Fruit fly (Drosophila melanogaster) whole organism, embryonic: ENCODE results near the gene CG5850.
A peak's percentile ranks its signal among the peaks of the same experiment; 100 is the strongest.

Experiments
- Aef1 ChIP-seq: fragments of 200-800 bp; sonication (Bioruptor generic); IDR thresholded peaks from 3 replicates; pipeline ENCODE4 v1.3.6; 2022; ENCODE audit warnings: missing biosample characterization, missing genetic modification characterization
- Antp ChIP-seq: fragments of 200-800 bp; sonication (Bioruptor generic); optimal IDR thresholded peaks from 3 replicates; lab custom pipeline; 2016; ENCODE audit warnings: missing biosample characterization, missing genetic modification characterization
- CG11247 ChIP-seq: fragments of 200-800 bp; sonication (Bioruptor generic); IDR thresholded peaks from 2 replicates; pipeline ENCODE4 v1.3.6; 2022; ENCODE audit warnings: missing biosample characterization, missing genetic modification characterization
- CG12659 ChIP-seq: fragments of 200-800 bp; sonication (Bioruptor generic); optimal IDR thresholded peaks from 3 replicates; lab custom pipeline; 2017; ENCODE audit warnings: mild to moderate bottlenecking, missing biosample characterization, missing genetic modification reagents, missing genetic modification characterization
- CG15479 ChIP-seq: fragments of 200-800 bp; sonication (Bioruptor generic); optimal IDR thresholded peaks from 3 replicates; lab custom pipeline; 2019; ENCODE audit warnings: missing biosample characterization, mild to moderate bottlenecking, missing genetic modification characterization, moderate library complexity
- CG16815 ChIP-seq: fragments of 200-800 bp; sonication (Bioruptor generic); optimal IDR thresholded peaks from 3 replicates; lab custom pipeline; 2017; ENCODE audit warnings: missing biosample characterization, mild to moderate bottlenecking, missing genetic modification characterization
- CG16863 ChIP-seq: fragments of 200-800 bp; sonication (Bioruptor generic); optimal IDR thresholded peaks from 3 replicates; lab custom pipeline; 2016; ENCODE audit warnings: missing biosample characterization, missing genetic modification characterization
- CG17359 ChIP-seq: fragments of 200-800 bp; sonication (Bioruptor generic); optimal IDR thresholded peaks from 3 replicates; lab custom pipeline; 2018; ENCODE audit warnings: missing biosample characterization, mild to moderate bottlenecking, missing genetic modification characterization, moderate library complexity
- CG2202 ChIP-seq: fragments of 200-800 bp; sonication (Bioruptor generic); optimal IDR thresholded peaks from 2 replicates; lab custom pipeline; 2018; ENCODE audit warnings: missing biosample characterization, mild to moderate bottlenecking, missing genetic modification characterization
- CG31365 ChIP-seq: fragments of 200-800 bp; sonication (Bioruptor generic); optimal IDR thresholded peaks from 2 replicates; lab custom pipeline; 2018; ENCODE audit warnings: missing biosample characterization, mild to moderate bottlenecking, missing genetic modification characterization
- CG3281 ChIP-seq: fragments of 200-800 bp; sonication (Bioruptor generic); optimal IDR thresholded peaks from 3 replicates; lab custom pipeline; 2017; ENCODE audit warnings: missing biosample characterization, mild to moderate bottlenecking, missing genetic modification characterization
- CG3838 ChIP-seq: fragments of 200-800 bp; sonication (Bioruptor generic); optimal IDR thresholded peaks from 3 replicates; lab custom pipeline; 2016; ENCODE audit warnings: missing biosample characterization, missing genetic modification characterization
- CG4424 ChIP-seq: fragments of 200-800 bp; sonication (Bioruptor generic); optimal IDR thresholded peaks from 3 replicates; lab custom pipeline; 2016; ENCODE audit warnings: missing biosample characterization, missing genetic modification characterization
- CG6654 ChIP-seq: fragments of 200-800 bp; sonication (Bioruptor generic); optimal IDR thresholded peaks from 2 replicates; lab custom pipeline; 2017; ENCODE audit warnings: missing biosample characterization, mild to moderate bottlenecking, missing genetic modification characterization
- CG7928 ChIP-seq: fragments of 200-800 bp; sonication (Bioruptor generic); optimal IDR thresholded peaks from 2 replicates; lab custom pipeline; 2017; ENCODE audit warnings: missing biosample characterization, mild to moderate bottlenecking, missing genetic modification characterization
- CG9437 ChIP-seq: fragments of 200-800 bp; sonication (Bioruptor generic); optimal IDR thresholded peaks from 2 replicates; lab custom pipeline; 2018; ENCODE audit warnings: missing biosample characterization, mild to moderate bottlenecking, missing genetic modification characterization
- CG9817 ChIP-seq: fragments of 200-800 bp; sonication (Bioruptor generic); optimal IDR thresholded peaks from 2 replicates; lab custom pipeline; 2018; ENCODE audit warnings: missing biosample characterization, mild to moderate bottlenecking, missing genetic modification characterization, moderate library complexity
- D19A ChIP-seq: fragments of 200-800 bp; optimal IDR thresholded peaks from 3 replicates; lab custom pipeline; 2019; ENCODE audit warnings: missing biosample characterization, mild to moderate bottlenecking, missing genetic modification characterization, moderate library complexity
- Dip3 ChIP-seq: fragments of 200-800 bp; sonication (Bioruptor generic); optimal IDR thresholded peaks from 3 replicates; lab custom pipeline; 2016; ENCODE audit warnings: missing biosample characterization, missing genetic modification characterization
- Dll ChIP-seq: fragments of 200-800 bp; sonication (Bioruptor generic); IDR thresholded peaks from 4 replicates; pipeline ENCODE4 v1.3.6; 2022; ENCODE audit warnings: missing biosample characterization, missing genetic modification characterization; ENCODE audit not compliant: partially characterized antibody
- Eip74EF ChIP-seq, 2 experiments: fragments of 200-800 bp in 1 of 2; fragments of >200 bp in 1 of 2; sonication (Bioruptor generic) in 1 of 2; optimal IDR thresholded peaks; 2 replicates each; lab custom pipeline; 2017 to 2019; ENCODE audit warnings: missing biosample characterization in 2 of 2, missing genetic modification characterization in 2 of 2, mild to moderate bottlenecking in 1 of 2, moderate library complexity in 1 of 2
- H2.0 ChIP-seq: fragments of 200-800 bp; sonication (Bioruptor generic); IDR thresholded peaks from 2 replicates; pipeline ENCODE4 v1.3.6; 2022; ENCODE audit warnings: missing biosample characterization, missing genetic modification characterization
- HHEX ChIP-seq: fragments of 200-800 bp; sonication (Bioruptor generic); optimal IDR thresholded peaks from 3 replicates; lab custom pipeline; 2017; ENCODE audit warnings: missing biosample characterization, mild to moderate bottlenecking, missing genetic modification characterization, missing genetic modification reagents
- HLHmδ ChIP-seq: fragments of 200-800 bp; sonication (Bioruptor generic); optimal IDR thresholded peaks from 2 replicates; lab custom pipeline; 2018; ENCODE audit warnings: missing biosample characterization, mild to moderate bottlenecking, missing genetic modification characterization, moderate library complexity
- Hey ChIP-seq: fragments of 200-800 bp; sonication (Bioruptor generic); optimal IDR thresholded peaks from 3 replicates; lab custom pipeline; 2018; ENCODE audit warnings: missing biosample characterization, mild to moderate bottlenecking, missing genetic modification characterization
- Mad ChIP-seq: fragments of 200-800 bp; sonication (Bioruptor generic); optimal IDR thresholded peaks from 2 replicates; lab custom pipeline; 2016; ENCODE audit warnings: missing biosample characterization, missing genetic modification characterization
- Meics ChIP-seq: fragments of 200-800 bp; sonication (Bioruptor generic); optimal IDR thresholded peaks from 2 replicates; lab custom pipeline; 2017; ENCODE audit warnings: missing biosample characterization, mild to moderate bottlenecking, missing genetic modification characterization
- Myb ChIP-seq: fragments of 200-800 bp; sonication (Bioruptor generic); optimal IDR thresholded peaks from 2 replicates; lab custom pipeline; 2016; ENCODE audit warnings: missing biosample characterization, missing genetic modification characterization
- Sox100B ChIP-seq: fragments of 200-800 bp; sonication (Bioruptor generic); optimal IDR thresholded peaks from 3 replicates; lab custom pipeline; 2018; ENCODE audit warnings: missing biosample characterization, mild to moderate bottlenecking, missing genetic modification characterization
- Ssrp ChIP-seq: fragments of 200-800 bp; sonication (Bioruptor generic); optimal IDR thresholded peaks from 2 replicates; lab custom pipeline; 2018; ENCODE audit warnings: missing biosample characterization, mild to moderate bottlenecking, missing genetic modification characterization, moderate library complexity
- amos ChIP-seq: fragments of 200-800 bp; sonication (Bioruptor generic); IDR thresholded peaks from 2 replicates; pipeline ENCODE4 v1.3.6; 2022; ENCODE audit warnings: missing biosample characterization, missing genetic modification characterization; ENCODE audit not compliant: partially characterized antibody
- ase ChIP-seq: fragments of 200-800 bp; sonication (Bioruptor generic); IDR thresholded peaks from 3 replicates; pipeline ENCODE4 v1.3.6; 2022; ENCODE audit warnings: missing biosample characterization, missing genetic modification characterization
- br ChIP-seq: fragments of >200 bp; optimal IDR thresholded peaks from 2 replicates; lab custom pipeline; 2017
- fru ChIP-seq: fragments of >200 bp; optimal IDR thresholded peaks from 2 replicates; lab custom pipeline; 2017
- jigr1 ChIP-seq: fragments of 200-800 bp; sonication (Bioruptor generic); IDR thresholded peaks from 3 replicates; pipeline ENCODE4 v1.3.6; 2022; ENCODE audit warnings: missing biosample characterization, missing genetic modification characterization
- kah ChIP-seq: fragments of 200-800 bp; sonication (Bioruptor generic); optimal IDR thresholded peaks from 2 replicates; lab custom pipeline; 2018; ENCODE audit warnings: missing biosample characterization, mild to moderate bottlenecking, missing genetic modification characterization
- kay ChIP-seq: fragments of 200-800 bp; sonication (Bioruptor generic); optimal IDR thresholded peaks from 2 replicates; lab custom pipeline; 2016; ENCODE audit warnings: missing biosample characterization, missing genetic modification characterization
- kni ChIP-seq: fragments of 200-800 bp; sonication (Bioruptor generic); optimal IDR thresholded peaks from 3 replicates; lab custom pipeline; 2017; ENCODE audit warnings: mild to moderate bottlenecking, missing biosample characterization, missing genetic modification reagents, missing genetic modification characterization
- otp ChIP-seq: fragments of 200-800 bp; sonication (Bioruptor generic); IDR thresholded peaks from 3 replicates; pipeline ENCODE4, ENCODE4 v1.3.6; 2022; ENCODE audit warnings: missing biosample characterization, missing genetic modification characterization
- pita ChIP-seq: fragments of 200-800 bp; sonication (Bioruptor generic); optimal IDR thresholded peaks from 2 replicates; lab custom pipeline; 2017; ENCODE audit warnings: missing biosample characterization, mild to moderate bottlenecking, missing genetic modification characterization
- prd ChIP-seq, 3 experiments: fragments of >200 bp in 2 of 3; fragments of 200-800 bp in 1 of 3; sonication (Bioruptor generic) in 1 of 3; optimal IDR thresholded peaks in 2 of 3; IDR thresholded peaks in 1 of 3; 2 replicates in 2 of 3; 3 replicates in 1 of 3; pipeline versions ENCODE4 v1.3.6 to Lab custom; 2017 to 2022; ENCODE audit warnings: missing biosample characterization in 1 of 3, missing genetic modification characterization in 1 of 3
- pum ChIP-seq: fragments of 200-800 bp; sonication (Bioruptor generic); optimal IDR thresholded peaks from 2 replicates; lab custom pipeline; 2016; ENCODE audit warnings: missing biosample characterization, missing genetic modification characterization
- sc ChIP-seq, 3 experiments: fragments of >200 bp in 2 of 3; fragments of 200-800 bp in 1 of 3; sonication (Bioruptor generic) in 1 of 3; optimal IDR thresholded peaks; 2 replicates in 2 of 3; 3 replicates in 1 of 3; lab custom pipeline; 2017; ENCODE audit warnings: mild to moderate bottlenecking in 1 of 3, missing biosample characterization in 1 of 3, missing genetic modification characterization in 1 of 3, missing genetic modification reagents in 1 of 3
- seq ChIP-seq: fragments of 200-800 bp; sonication (Bioruptor generic); IDR thresholded peaks from 2 replicates; pipeline ENCODE4 v1.3.6; 2022; ENCODE audit warnings: missing biosample characterization, missing genetic modification characterization
- sqz ChIP-seq: fragments of 200-800 bp; sonication (Bioruptor generic); optimal IDR thresholded peaks from 3 replicates; lab custom pipeline; 2018; ENCODE audit warnings: missing biosample characterization, mild to moderate bottlenecking, missing genetic modification characterization
- tio ChIP-seq: fragments of 200-800 bp; sonication (Bioruptor generic); optimal IDR thresholded peaks from 2 replicates; lab custom pipeline; 2017; ENCODE audit warnings: missing biosample characterization, missing genetic modification characterization, inconsistent platforms
- tll ChIP-seq, 2 experiments: fragments of 200-800 bp in 1 of 2; fragments of >200 bp in 1 of 2; sonication (Bioruptor generic) in 1 of 2; optimal IDR thresholded peaks; 2 replicates each; lab custom pipeline; 2017 to 2019; ENCODE audit warnings: missing biosample characterization in 2 of 2, missing genetic modification characterization in 2 of 2, mild to moderate bottlenecking in 1 of 2, moderate library complexity in 1 of 2
- zfh1 ChIP-seq: fragments of 200-800 bp; sonication (Bioruptor generic); IDR thresholded peaks from 3 replicates; pipeline ENCODE4 v1.3.6; 2022; ENCODE audit warnings: missing biosample characterization, missing genetic modification characterization

The CG5850 gene

DNA sequence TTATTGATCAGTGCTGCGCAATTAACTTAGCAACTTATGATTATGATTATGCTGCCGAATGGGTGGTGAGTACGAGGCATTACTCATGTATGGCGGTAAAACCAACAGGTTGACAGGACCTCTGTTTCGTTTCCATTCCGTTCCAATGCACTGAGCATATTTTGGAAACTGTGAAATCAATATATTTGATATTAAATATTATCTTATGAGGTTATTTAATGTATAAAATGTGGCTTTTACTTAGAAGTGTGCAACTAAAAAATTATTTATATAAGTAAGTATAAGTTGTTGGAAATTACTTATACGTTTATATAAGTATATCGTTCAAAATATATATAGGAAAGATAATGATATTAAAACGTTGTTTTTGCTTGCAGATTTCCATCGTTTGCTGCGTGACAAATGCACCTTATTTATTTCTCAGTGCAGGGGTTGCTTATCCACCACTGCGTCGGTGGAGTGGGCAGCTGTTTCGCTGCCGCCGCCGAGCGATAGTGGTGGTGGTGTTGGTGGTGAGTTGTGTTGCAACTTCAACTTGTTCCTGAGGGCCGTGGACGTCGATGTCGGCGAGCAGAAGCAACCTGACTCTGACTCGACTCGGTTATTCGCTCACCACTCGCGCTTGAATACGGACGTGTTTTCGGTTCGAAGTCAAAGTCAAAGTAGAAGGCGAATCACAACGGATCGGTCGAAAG, 20.5 kb upstream of the CG5850 start, which contains the start of gene bib (continued):
- peak; percentile 26 for TF ChIP-seq CG7928 (GFP tag; lab: Kevin White, UChicago)
- peak; percentile 48 for TF ChIP-seq CG9817 (tag; lab: Kevin White, UChicago)
- TF ChIP-seq seq (GFP tag; lab: Robert Waterston, UW): peak; percentile 49; the same call in 1 of the 2 replicates
- TF ChIP-seq CG6654 (GFP tag; lab: Kevin White, UChicago): peak; percentile 47
- TF ChIP-seq Antp: peak; percentile 10
- TF ChIP-seq HHEX (GFP tag; lab: Kevin White, UChicago): peak; percentile 75
- TF ChIP-seq tio (GFP tag; lab: Kevin White, UChicago): peak; percentile 87
- no peak for TF ChIP-seq CG11247 (GFP tag; lab: Robert Waterston, UW)
- TF ChIP-seq CG17359 (tag; lab: Kevin White, UChicago): peak; percentile 83
- TF ChIP-seq prd (optimal IDR thresholded peaks at IDR 0.05; lab: Kevin White, UChicago): no peak
- peak; percentile 81 for TF ChIP-seq prd (GFP tag; IDR thresholded peaks at IDR 0.05; lab: Robert Waterston, UW)
- peak; percentile 78 for TF ChIP-seq sqz (GFP tag; lab: Kevin White, UChicago)
- no peak for TF ChIP-seq fru
- peak; percentile 77 for TF ChIP-seq CG3281 (GFP tag; lab: Kevin White, UChicago)
- no peak for TF ChIP-seq Dip3 (GFP tag; lab: Kevin White, UChicago)
- TF ChIP-seq Eip74EF (GFP tag; optimal IDR thresholded peaks at IDR 0.05; lab: Kevin White, UChicago): peak in 1 of 2 experiments; percentile 81
- 0 out of 3 replicates have a peak, but pooled peaks have one; percentile 61 for TF ChIP-seq ase (GFP tag; lab: Robert Waterston, UW)
- peak; percentile 44 for TF ChIP-seq Aef1 (GFP tag; lab: Robert Waterston, UW)
- TF ChIP-seq CG2202: peak; percentile 86
- no peak for TF ChIP-seq Hey
- TF ChIP-seq kni (GFP tag; lab: Kevin White, UChicago): peak; percentile 68
- TF ChIP-seq zfh1: peak; percentile 69; the same call in 2 of the 3 replicates
- no peak for TF ChIP-seq br (lab: Kevin White, UChicago)
- no peak for TF ChIP-seq pita (GFP tag; lab: Kevin White, UChicago)
- TF ChIP-seq kah (GFP tag; lab: Kevin White, UChicago): peak; percentile 41
- peak; percentile 80 for TF ChIP-seq CG15479
- TF ChIP-seq Sox100B (GFP tag; lab: Kevin White, UChicago): peak; percentile 92
- TF ChIP-seq Myb (GFP tag; lab: Kevin White, UChicago): peak; percentile 15
- 0 out of 2 replicates have a peak, but pooled peaks have one; percentile 31 for TF ChIP-seq H2.0
- TF ChIP-seq CG16863 (GFP tag; lab: Kevin White, UChicago): no peak
- TF ChIP-seq jigr1: 0 out of 3 replicates have a peak, but pooled peaks have one; percentile 15
- peak; percentile 48 for TF ChIP-seq CG3838
- peak in 1 of 2 experiments; percentile 92 for TF ChIP-seq tll (GFP tag; optimal IDR thresholded peaks at IDR 0.05; lab: Kevin White, UChicago)
- no peak for TF ChIP-seq Dll (GFP tag; lab: Robert Waterston, UW)
- peak; percentile 53 for TF ChIP-seq kay (GFP tag; lab: Kevin White, UChicago)
- peak; percentile 86 for TF ChIP-seq CG16815 (GFP tag; lab: Kevin White, UChicago)
- TF ChIP-seq amos: peak; percentile 34; the same call in 1 of the 2 replicates
- peak; percentile 85 for TF ChIP-seq CG12659
- peak; percentile 80 for TF ChIP-seq CG9437
- peak; percentile 82 for TF ChIP-seq Meics (GFP tag; lab: Kevin White, UChicago)
- peak; percentile 58; the same call in 2 of the 3 replicates for TF ChIP-seq otp (GFP tag; lab: Robert Waterston, UW)
- TF ChIP-seq D19A (tag; lab: Kevin White, UChicago): peak; percentile 87
- TF ChIP-seq CG4424 (GFP tag; lab: Kevin White, UChicago): peak; percentile 90
- peak; percentile 6 for TF ChIP-seq pum
- TF ChIP-seq CG31365: no peak
- TF ChIP-seq Mad (GFP tag; lab: Kevin White, UChicago): peak; percentile 8
- TF ChIP-seq Ssrp (tag; lab: Kevin White, UChicago): peak; percentile 86
- TF ChIP-seq HLHmδ: peak; percentile 96
- no peak for TF ChIP-seq sc (optimal IDR thresholded peaks at IDR 0.05; lab: Kevin White, UChicago)
- peak; percentile 86 for TF ChIP-seq sc (GFP tag; optimal IDR thresholded peaks at IDR 0.05; lab: Kevin White, UChicago)
